Worm (Caenorhabditis elegans): ENCODE results near the gene C17C3.11.

Gene C17C3.11

DNA sequence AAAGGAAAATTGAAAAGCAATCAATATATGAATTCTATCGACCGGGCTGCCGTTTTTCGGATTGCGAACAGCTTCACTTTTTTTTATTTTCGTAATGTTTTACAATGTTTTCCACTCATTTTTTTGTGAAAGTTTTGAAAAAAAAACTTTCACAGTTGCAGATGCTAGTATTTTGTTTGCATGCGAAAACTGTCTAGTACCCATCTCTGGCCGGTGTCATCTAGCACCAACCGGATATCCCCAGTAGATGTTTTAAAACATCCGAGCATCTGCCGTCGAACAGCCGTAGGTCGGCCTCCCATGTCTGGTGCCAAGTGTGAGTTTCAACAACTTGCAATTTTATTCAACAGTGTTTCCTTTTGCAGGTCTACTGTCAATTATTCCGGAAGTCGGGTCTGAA is 16.2 kb upstream of the C17C3.11 start, which contains the start of gene ZK177.12:
TSS of gene ZK177.12 (plus strand) at position 301 of the 400 bp plus-strand sequence.
- TF ChIP-seq R02D3.7 (tag; optimal IDR thresholded peaks at IDR 0.05) (no peak), nfya-1 (tag; optimal IDR thresholded peaks at IDR 0.05; ENCODE audit: insufficient read depth) (no peak), unc-62 (GFP tag; optimal IDR thresholded peaks at IDR 0.05) (no peak), unc-39 (tag; optimal IDR thresholded peaks at IDR 0.05) (no peak), lin-15B (tag; optimal IDR thresholded peaks at IDR 0.05) (no peak)

DNA sequence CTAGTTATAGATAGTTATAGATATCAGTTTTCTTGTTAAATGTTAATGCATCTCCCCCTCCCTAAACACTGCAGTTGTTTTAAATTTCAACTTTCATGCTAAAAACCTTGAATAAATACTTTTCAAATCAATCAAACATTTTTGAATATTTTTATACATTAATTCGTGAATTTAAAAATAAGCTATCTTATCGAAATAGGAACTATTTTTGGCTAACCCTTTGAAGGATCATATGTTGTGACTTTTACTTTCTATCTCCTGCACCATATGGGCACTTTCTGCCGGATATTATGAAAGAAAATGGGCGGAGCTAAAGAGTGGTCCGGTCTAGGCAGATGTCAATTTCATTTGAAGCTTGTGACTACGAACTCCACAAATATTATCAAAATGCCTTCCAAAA is 15.0 kb upstream of the C17C3.11 start, which contains the start of gene ZK177.11:
TSS of gene ZK177.11 (plus strand) at position 301 of the 400 bp plus-strand sequence.
- TF ChIP-seq zag-1 (tag; optimal IDR thresholded peaks at IDR 0.05) = no peak

DNA sequence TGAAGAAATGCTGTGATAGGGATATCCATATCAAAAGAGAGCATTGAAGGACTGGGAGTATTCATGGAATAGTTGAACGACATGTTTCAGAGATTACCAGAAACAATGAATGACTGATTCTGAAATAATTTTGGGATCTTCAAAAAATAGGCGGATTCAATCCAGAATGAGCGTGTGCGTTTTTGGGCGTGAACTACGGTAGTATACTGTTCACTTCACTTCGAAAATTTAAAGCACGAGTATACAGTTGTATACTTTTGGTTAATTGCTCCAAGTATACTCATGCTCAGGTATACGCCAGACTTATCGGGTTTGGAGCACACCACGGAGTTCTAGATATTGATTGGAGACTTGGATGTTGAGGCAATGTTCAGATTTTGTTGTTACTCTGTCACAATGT is 12.3 kb upstream of the C17C3.11 start, which contains the start of gene tbx-35:
TSS of gene tbx-35 (minus strand) at position 101 of the 400 bp plus-strand sequence.
- TF ChIP-seq elt-2 (tag; optimal IDR thresholded peaks at IDR 0.05) = no peak
- no peak for TF ChIP-seq ceh-28 (tag; optimal IDR thresholded peaks at IDR 0.05)
- TF ChIP-seq aly-2 (tag; optimal IDR thresholded peaks at IDR 0.05) = no peak
- no peak for TF ChIP-seq nhr-77 (tag; optimal IDR thresholded peaks at IDR 0.05)
- TF ChIP-seq mdl-1 (tag; optimal IDR thresholded peaks at IDR 0.05) = no peak
- TF ChIP-seq nhr-28 (tag; optimal IDR thresholded peaks at IDR 0.05) = no peak
- no peak for TF ChIP-seq nfya-1 (tag; optimal IDR thresholded peaks at IDR 0.05; ENCODE audit: insufficient read depth)
- TF ChIP-seq tbx-2 (tag; optimal IDR thresholded peaks at IDR 0.05) = no peak
- TF ChIP-seq nhr-11 (tag; optimal IDR thresholded peaks at IDR 0.05) = no peak
- TF ChIP-seq unc-62 (GFP tag; optimal IDR thresholded peaks at IDR 0.05) = no peak
- TF ChIP-seq nhr-12 (tag; optimal IDR thresholded peaks at IDR 0.05) = no peak
- TF ChIP-seq lin-15B (tag; optimal IDR thresholded peaks at IDR 0.05) = no peak
- no peak for TF ChIP-seq unc-39 (tag; optimal IDR thresholded peaks at IDR 0.05)
- TF ChIP-seq ceh-9 (tag; optimal IDR thresholded peaks at IDR 0.05) = no peak
- no peak for TF ChIP-seq ama-1 (optimal IDR thresholded peaks at IDR 0.05)
- TF ChIP-seq daf-12 (tag; optimal IDR thresholded peaks at IDR 0.05) = no peak
- TF ChIP-seq egl-27 (tag; optimal IDR thresholded peaks at IDR 0.05) = no peak
- TF ChIP-seq nhr-237 (tag; optimal IDR thresholded peaks at IDR 0.05) = no peak
- TF ChIP-seq ztf-4 (tag; optimal IDR thresholded peaks at IDR 0.05) = no peak

DNA sequence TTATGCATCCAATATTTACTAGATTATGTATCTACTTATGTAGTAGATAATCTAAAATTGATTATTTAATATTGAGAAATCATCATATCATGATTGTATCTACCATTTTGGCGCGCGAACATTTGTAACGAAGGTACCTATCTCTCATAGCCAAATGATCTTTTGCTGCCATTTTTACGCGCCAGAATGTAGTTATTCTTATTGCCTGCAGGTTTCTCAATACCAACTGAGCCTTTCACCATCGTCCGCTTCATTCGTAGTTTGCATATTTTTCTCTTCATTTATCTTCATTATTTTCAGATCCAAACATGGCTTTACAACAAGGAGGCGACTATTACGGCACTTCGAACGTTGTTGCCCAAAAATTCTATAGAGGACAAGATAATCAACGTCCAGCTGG is 9.8 kb upstream of the C17C3.11 start, which contains the start of gene ZK177.1:
TSS of gene ZK177.1 (plus strand) at position 301 of the 400 bp plus-strand sequence.
- TF ChIP-seq nhr-28 (tag; optimal IDR thresholded peaks at IDR 0.05) = no peak
- no peak for TF ChIP-seq pha-4 (tag; optimal IDR thresholded peaks at IDR 0.05)
- TF ChIP-seq sea-2 (GFP tag; optimal IDR thresholded peaks at IDR 0.05) = no peak
- TF ChIP-seq fos-1 (tag; optimal IDR thresholded peaks at IDR 0.05) = no peak
- no peak for TF ChIP-seq ceh-82 (tag; optimal IDR thresholded peaks at IDR 0.05)
- TF ChIP-seq egl-5 (tag; optimal IDR thresholded peaks at IDR 0.05) = no peak
- no peak for TF ChIP-seq snpc-4 (tag; optimal IDR thresholded peaks at IDR 0.05)
- no peak for TF ChIP-seq aly-2 (tag; optimal IDR thresholded peaks at IDR 0.05)
- no peak for TF ChIP-seq nhr-77 (tag; optimal IDR thresholded peaks at IDR 0.05)
- TF ChIP-seq nhr-237 (tag; optimal IDR thresholded peaks at IDR 0.05) = no peak
- TF ChIP-seq nhr-76 (tag; optimal IDR thresholded peaks at IDR 0.05) = no peak
- TF ChIP-seq mml-1 (tag; optimal IDR thresholded peaks at IDR 0.05) = no peak
- no peak for TF ChIP-seq ztf-11 (tag; optimal IDR thresholded peaks at IDR 0.05)
- no peak for TF ChIP-seq ceh-28 (tag; optimal IDR thresholded peaks at IDR 0.05)
- TF ChIP-seq R02D3.7 (tag; optimal IDR thresholded peaks at IDR 0.05) = no peak
- no peak for TF ChIP-seq zag-1 (tag; optimal IDR thresholded peaks at IDR 0.05)
- TF ChIP-seq unc-62 (GFP tag; optimal IDR thresholded peaks at IDR 0.05) = no peak

DNA sequence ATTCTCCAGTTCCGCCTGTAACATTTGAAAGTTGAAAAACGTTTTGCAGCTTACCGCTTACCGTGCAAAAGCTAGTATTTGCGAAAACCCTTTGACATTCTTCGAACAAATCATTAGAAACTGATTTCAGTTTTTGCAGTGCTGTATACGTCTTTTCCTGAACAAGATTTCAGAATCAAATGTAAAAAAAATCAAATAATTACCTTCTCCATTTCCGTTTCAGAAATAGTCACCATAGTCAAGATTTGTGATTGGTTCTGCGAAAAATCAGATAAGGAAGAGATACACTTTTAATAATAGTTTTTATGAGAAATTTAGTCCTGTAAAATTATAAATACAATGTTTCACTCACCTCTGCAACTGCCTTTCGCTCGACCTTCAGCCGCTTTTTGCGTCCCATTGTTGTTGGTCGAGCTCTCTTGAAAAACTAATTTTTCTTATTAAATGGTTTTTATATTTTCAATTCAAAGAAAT is 5.7 kb upstream of the C17C3.11 start, which contains the start of gene C17C3.9:
TSS of gene C17C3.9 (minus strand) at position 424 of the 474 bp plus-strand sequence.
- TF ChIP-seq pqm-1 (tag; optimal IDR thresholded peaks at IDR 0.05) (no peak), fos-1 (tag; optimal IDR thresholded peaks at IDR 0.05) (no peak), egl-27 (tag; optimal IDR thresholded peaks at IDR 0.05) (no peak), lin-39 (tag; optimal IDR thresholded peaks at IDR 0.05) (no peak), elt-2 (tag; optimal IDR thresholded peaks at IDR 0.05) (no peak), ceh-82 (tag; optimal IDR thresholded peaks at IDR 0.05) (no peak), elt-1 (tag; optimal IDR thresholded peaks at IDR 0.05) (no peak), ceh-28 (tag; optimal IDR thresholded peaks at IDR 0.05) (no peak), lsy-12 (tag; optimal IDR thresholded peaks at IDR 0.05) (no peak), lin-15B (tag; optimal IDR thresholded peaks at IDR 0.05) (no peak)
